Fruit fly (Drosophila melanogaster) whole organism, adult: ENCODE results near the gene Smyd5.
A peak's percentile ranks its signal among the peaks of the same experiment; 100 is the strongest.

Experiments used
- CG11617 ChIP-seq: fragments of 200-800 bp; sonication (Bioruptor generic); optimal IDR thresholded peaks from 2 replicates; lab custom pipeline; 2017; ENCODE audit warnings: mild to moderate bottlenecking, missing biosample characterization, missing genetic modification reagents, missing genetic modification characterization
- CG33017 ChIP-seq: fragments of 200-800 bp; sonication (Bioruptor generic); optimal IDR thresholded peaks from 2 replicates; lab custom pipeline; 2018; ENCODE audit warnings: missing biosample characterization, mild to moderate bottlenecking, missing genetic modification characterization, moderate library complexity
- CG7101 ChIP-seq: fragments of 200-800 bp; sonication (Bioruptor generic); optimal IDR thresholded peaks from 2 replicates; lab custom pipeline; 2018; ENCODE audit warnings: missing biosample characterization, mild to moderate bottlenecking, missing genetic modification characterization, moderate library complexity
- Crg-1 ChIP-seq: fragments of 200-800 bp; sonication (Bioruptor generic); optimal IDR thresholded peaks from 2 replicates; lab custom pipeline; 2016; ENCODE audit warnings: missing biosample characterization, missing genetic modification characterization
- Hr96 ChIP-seq: fragments of 200-800 bp; sonication (Bioruptor generic); optimal IDR thresholded peaks from 2 replicates; lab custom pipeline; 2016; ENCODE audit warnings: missing biosample characterization, missing genetic modification characterization
- Mnt ChIP-seq: fragments of 200-800 bp; sonication (Bioruptor generic); optimal IDR thresholded peaks from 2 replicates; lab custom pipeline; 2016; ENCODE audit warnings: missing biosample characterization, mild to moderate bottlenecking, missing genetic modification characterization
- bab1 ChIP-seq: fragments of 200-800 bp; sonication (Bioruptor generic); optimal IDR thresholded peaks from 3 replicates; lab custom pipeline; 2019; ENCODE audit warnings: missing biosample characterization, mild to moderate bottlenecking, missing genetic modification characterization, moderate library complexity
- cic ChIP-seq: fragments of 200-800 bp; sonication (Bioruptor generic); optimal IDR thresholded peaks from 2 replicates; lab custom pipeline; 2017; ENCODE audit warnings: missing biosample characterization, mild to moderate bottlenecking, missing genetic modification characterization, moderate library complexity
- kay ChIP-seq: fragments of 200-800 bp; sonication (Bioruptor generic); peaks from one replicate; lab custom pipeline; 2016; ENCODE audit warnings: missing biosample characterization, missing genetic modification characterization, borderline replicate concordance
- pad ChIP-seq: fragments of 200-800 bp; sonication (Bioruptor generic); optimal IDR thresholded peaks from 3 replicates; lab custom pipeline; 2017; ENCODE audit warnings: missing biosample characterization, missing genetic modification characterization, mild to moderate bottlenecking, moderate library complexity, missing genetic modification reagents
- tj ChIP-seq: fragments of 200-800 bp; sonication (Bioruptor generic); optimal IDR thresholded peaks from 3 replicates; lab custom pipeline; 2017; ENCODE audit warnings: missing biosample characterization, mild to moderate bottlenecking, missing genetic modification characterization, moderate library complexity

dm6 chr3R:21176663-21177145 lies 41.9 kb downstream of the Smyd5 start:
- TF ChIP-seq Crg-1 (GFP tag; lab: Kevin White, UChicago), result peak; percentile 24
- peak; percentile 77 for TF ChIP-seq CG7101 (tag; lab: Kevin White, UChicago)
- no peak for TF ChIP-seq Hr96
- TF ChIP-seq Mnt, result peak; percentile 47
- peak; percentile 90 for TF ChIP-seq cic (GFP tag; lab: Kevin White, UChicago)
- TF ChIP-seq tj, result peak; percentile 19
- TF ChIP-seq CG33017 (tag; lab: Kevin White, UChicago), result peak; percentile 51
- no peak for TF ChIP-seq kay (GFP tag; lab: Kevin White, UChicago)
- peak; percentile 73 for TF ChIP-seq CG11617 (GFP tag; lab: Kevin White, UChicago)
- peak; percentile 52 for TF ChIP-seq pad (GFP tag; lab: Kevin White, UChicago)
- no peak for TF ChIP-seq bab1 (GFP tag; lab: Kevin White, UChicago)
